Fruit fly (Drosophila melanogaster): Measurements from ENCODE around the gene CG44098.

CG44098 gene

dm6 chr3R:4821098-4821605 lies 48.2 kb upstream of the CG44098 start, which contains the start of gene CG14657 (continued):
- peak; percentile 14 for TF ChIP-seq CG13624 (GFP tag; optimal IDR thresholded peaks at IDR 0.05)
- TF ChIP-seq jumu (GFP tag; optimal IDR thresholded peaks at IDR 0.05): no peak
- no peak for TF ChIP-seq CG31388 (GFP tag; optimal IDR thresholded peaks at IDR 0.05)
- peak; percentile 17 for TF ChIP-seq run (tag; optimal IDR thresholded peaks at IDR 0.05)
- no peak for TF ChIP-seq CG4820 (GFP tag; optimal IDR thresholded peaks at IDR 0.05)
- TF ChIP-seq tio (GFP tag; optimal IDR thresholded peaks at IDR 0.05): no peak
- TF ChIP-seq Neu2 (GFP tag; optimal IDR thresholded peaks at IDR 0.05; ENCODE audit: borderline replicate concordance): no peak
- no peak for TF ChIP-seq NC2β (GFP tag; optimal IDR thresholded peaks at IDR 0.05)
- peak; percentile 79 for TF ChIP-seq CG33213 (GFP tag; optimal IDR thresholded peaks at IDR 0.05)
- no peak for TF ChIP-seq ab (GFP tag; optimal IDR thresholded peaks at IDR 0.05)
- no peak for TF ChIP-seq ken (GFP tag; IDR thresholded peaks at IDR 0.05)
- TF ChIP-seq her (GFP tag; optimal IDR thresholded peaks at IDR 0.05): no peak
- TF ChIP-seq CG9932 (GFP tag; IDR thresholded peaks at IDR 0.05): no peak
- TF ChIP-seq CG14965 (GFP tag; optimal IDR thresholded peaks at IDR 0.05; ENCODE audit: borderline replicate concordance): no peak
- no peak for TF ChIP-seq Asciz (GFP tag; optimal IDR thresholded peaks at IDR 0.05)
- no peak for TF ChIP-seq CG1792 (GFP tag; optimal IDR thresholded peaks at IDR 0.05)
- no peak for TF ChIP-seq Hr51 (GFP tag; optimal IDR thresholded peaks at IDR 0.05)
- no peak for TF ChIP-seq Dip3 (GFP tag; optimal IDR thresholded peaks at IDR 0.05)
- no peak for TF ChIP-seq CG11723 (GFP tag; optimal IDR thresholded peaks at IDR 0.05)
- no peak for TF ChIP-seq en (GFP tag; optimal IDR thresholded peaks at IDR 0.05)
- TF ChIP-seq CG11696 (GFP tag; IDR thresholded peaks at IDR 0.05): no peak
- peak; percentile 98 for TF ChIP-seq MESR4 (GFP tag; optimal IDR thresholded peaks at IDR 0.05)
- TF ChIP-seq Ets65A (GFP tag): no peak
- TF ChIP-seq CG8388 (GFP tag; optimal IDR thresholded peaks at IDR 0.05): no peak
- TF ChIP-seq H15 (GFP tag; IDR thresholded peaks at IDR 0.05): no peak
- TF ChIP-seq CG1832 (GFP tag; optimal IDR thresholded peaks at IDR 0.05): no peak
- no peak for TF ChIP-seq CG8281 (tag; optimal IDR thresholded peaks at IDR 0.05)
- TF ChIP-seq CG1602 (GFP tag; optimal IDR thresholded peaks at IDR 0.05): no peak
- no peak for TF ChIP-seq Rx (GFP tag; IDR thresholded peaks at IDR 0.05)
- peak; percentile 10 for TF ChIP-seq CG15479 (GFP tag; optimal IDR thresholded peaks at IDR 0.05)
- no peak for TF ChIP-seq CG10366 (GFP tag; IDR thresholded peaks at IDR 0.05)
- TF ChIP-seq gro (GFP tag; optimal IDR thresholded peaks at IDR 0.05): peak; percentile 32
- no peak for TF ChIP-seq CG6654 (GFP tag; optimal IDR thresholded peaks at IDR 0.05)
- no peak for TF ChIP-seq so (GFP tag; IDR thresholded peaks at IDR 0.05)
- peak; percentile 59 for TF ChIP-seq HmgD (GFP tag; optimal IDR thresholded peaks at IDR 0.05)
- peak; percentile 76 for TF ChIP-seq D (optimal IDR thresholded peaks at IDR 0.05)
- TF ChIP-seq D (GFP tag; optimal IDR thresholded peaks at IDR 0.05): no peak
- no peak for TF ChIP-seq CG12104 (GFP tag; optimal IDR thresholded peaks at IDR 0.05)
- no peak for TF ChIP-seq gce (GFP tag; IDR thresholded peaks at IDR 0.05)
- TF ChIP-seq CG15514 (GFP tag; optimal IDR thresholded peaks at IDR 0.05): peak; percentile 27
- peak; percentile 93 for TF ChIP-seq CG8478 (optimal IDR thresholded peaks at IDR 0.05)
- TF ChIP-seq Xrp1 (GFP tag; IDR thresholded peaks at IDR 0.05): no peak
- TF ChIP-seq CG4617 (GFP tag; optimal IDR thresholded peaks at IDR 0.05; ENCODE audit: borderline replicate concordance): peak; percentile 94
- no peak for TF ChIP-seq Awh (GFP tag; IDR thresholded peaks at IDR 0.05)
- no peak for TF ChIP-seq eyg (GFP tag; optimal IDR thresholded peaks at IDR 0.05)
- peak; percentile 86 for TF ChIP-seq CG16813 (GFP tag; IDR thresholded peaks at IDR 0.05; ENCODE audit: partially characterized antibody)
- no peak for TF ChIP-seq CG6765 (GFP tag; optimal IDR thresholded peaks at IDR 0.05)
- no peak for TF ChIP-seq crol (GFP tag; IDR thresholded peaks at IDR 0.05)
- no peak for TF ChIP-seq repo (GFP tag; optimal IDR thresholded peaks at IDR 0.05)
- TF ChIP-seq CG7987 (GFP tag; optimal IDR thresholded peaks at IDR 0.05): peak; percentile 29
- TF ChIP-seq Pdp1 (GFP tag; optimal IDR thresholded peaks at IDR 0.05): peak in 1 of 2 experiments; percentile 50
- TF ChIP-seq CG17385 (GFP tag; optimal IDR thresholded peaks at IDR 0.05): no peak
